Worm (Caenorhabditis elegans) whole organism, L2 larva: ENCODE measurements around the gene lido-10.

Experiments used
- crh-2 ChIP-seq: sonication (generic microtip); optimal IDR thresholded peaks from 2 replicates; lab custom pipeline; 2017; ENCODE audit warnings: missing biosample characterization, missing genetic modification characterization
- mbf-1 ChIP-seq: sonication (generic microtip); optimal IDR thresholded peaks from 2 replicates; lab custom pipeline; 2017; ENCODE audit warnings: missing biosample characterization, missing genetic modification characterization
- nhr-12 ChIP-seq: fragments of 150-350 bp; optimal IDR thresholded peaks from 2 replicates; lab custom pipeline; 2014; ENCODE audit warnings: missing biosample characterization, missing genetic modification characterization
- nhr-6 ChIP-seq: fragments of 150-350 bp; optimal IDR thresholded peaks from 2 replicates; lab custom pipeline; 2014; ENCODE audit warnings: missing biosample characterization, missing genetic modification characterization
- peb-1 ChIP-seq: fragments of 150-350 bp; optimal IDR thresholded peaks from 2 replicates; lab custom pipeline; 2014; ENCODE audit warnings: missing biosample characterization, missing genetic modification characterization
- sem-4 ChIP-seq: fragments of 150-350 bp; optimal IDR thresholded peaks from 2 replicates; lab custom pipeline; 2014; ENCODE audit warnings: missing biosample characterization, missing genetic modification reagents, missing genetic modification characterization
- skn-1 ChIP-seq: sonication (generic microtip); optimal IDR thresholded peaks from 2 replicates; lab custom pipeline; 2017; ENCODE audit warnings: missing biosample characterization, missing genetic modification characterization
- zag-1 ChIP-seq: fragments of 150-350 bp; optimal IDR thresholded peaks from 2 replicates; lab custom pipeline; 2014; ENCODE audit warnings: missing biosample characterization, missing genetic modification characterization
- ztf-11 ChIP-seq: sonication (generic microtip); optimal IDR thresholded peaks from 2 replicates; lab custom pipeline; 2017; ENCODE audit warnings: missing biosample characterization, missing genetic modification characterization
- ztf-4 ChIP-seq: fragments of 150-350 bp; optimal IDR thresholded peaks from 2 replicates; lab custom pipeline; 2014; ENCODE audit warnings: missing biosample characterization, missing genetic modification characterization

The lido-10 gene

ce11 chrII:3048989-3049388 is 46.7 kb downstream of the lido-10 start:
- TF ChIP-seq nhr-6 (tag; lab: Kevin White, UChicago) (no peak), ztf-4 (tag; lab: Kevin White, UChicago) (no peak)

ce11 chrII:3050703-3051102 is 48.4 kb downstream of the lido-10 start, which contains the start of gene sri-31:
Gene sri-31, plus strand, starts transcription at chrII:3051003.
- TF ChIP-seq nhr-6 (tag; lab: Kevin White, UChicago): no peak
- TF ChIP-seq peb-1 (tag; lab: Kevin White, UChicago): no peak
- no peak for TF ChIP-seq skn-1 (tag; lab: Kevin White, UChicago)
- no peak for TF ChIP-seq nhr-12 (tag; lab: Kevin White, UChicago)
- TF ChIP-seq mbf-1 (tag; lab: Kevin White, UChicago): no peak

- TF ChIP-seq crh-2 (tag; lab: Kevin White, UChicago): no peak
- TF ChIP-seq nhr-12 (tag; lab: Kevin White, UChicago): no peak
These were observed 49.0 kb downstream of the lido-10 start for ce11 chrII:3051332-3051731.

ce11 chrII:3052843-3053242 is 50.5 kb downstream of the lido-10 start:
- TF ChIP-seq zag-1 (tag; lab: Kevin White, UChicago): no peak
- TF ChIP-seq ztf-11: no peak
- no peak for TF ChIP-seq sem-4
- TF ChIP-seq, all 48 proteins: peak for 0
